Worm (Caenorhabditis elegans) whole organism, late embryonic: ENCODE results near the gene rom-1.
A peak's percentile ranks its signal among the peaks of the same experiment; 100 is the strongest.

Source experiments
- C08G9.2 ChIP-seq: sonication (generic microtip); optimal IDR thresholded peaks from 2 replicates; lab custom pipeline; 2016; ENCODE audit warnings: mild to moderate bottlenecking, missing genetic modification characterization, moderate library complexity, missing compliant biosample characterization
- C38D4.7 ChIP-seq: fragments of 200-800 bp; sonication (Bioruptor generic); optimal IDR thresholded peaks from 2 replicates; lab custom pipeline; 2018; ENCODE audit warnings: mild to moderate bottlenecking, missing genetic modification characterization, moderate library complexity, missing compliant biosample characterization
- F13H6.1 ChIP-seq: sonication (generic microtip); optimal IDR thresholded peaks from 2 replicates; lab custom pipeline; 2016; ENCODE audit warnings: missing genetic modification characterization, missing compliant biosample characterization
- K02D7.2 ChIP-seq: sonication (generic microtip); optimal IDR thresholded peaks from 2 replicates; lab custom pipeline; 2017; ENCODE audit warnings: mild to moderate bottlenecking, missing genetic modification characterization, missing compliant biosample characterization
- K09A11.1 ChIP-seq: sonication (generic microtip); optimal IDR thresholded peaks from 2 replicates; lab custom pipeline; 2017; ENCODE audit warnings: antibody characterized with exemption, mild to moderate bottlenecking, missing genetic modification characterization, missing compliant biosample characterization; ENCODE audit not compliant: insufficient read depth
- ahr-1 ChIP-seq: sonication (generic microtip); optimal IDR thresholded peaks from 2 replicates; lab custom pipeline; 2016; ENCODE audit warnings: missing genetic modification characterization, missing compliant biosample characterization
- ceh-14 ChIP-seq: sonication (generic microtip); optimal IDR thresholded peaks from 2 replicates; lab custom pipeline; 2016; ENCODE audit warnings: missing genotype, missing genetic modification characterization, missing compliant biosample characterization
- ceh-19 ChIP-seq: fragments of 200-800 bp; sonication (Bioruptor generic); optimal IDR thresholded peaks from 2 replicates; lab custom pipeline; 2018; ENCODE audit warnings: mild to moderate bottlenecking, missing genetic modification characterization, missing compliant biosample characterization
- ceh-2 ChIP-seq: sonication (generic microtip); optimal IDR thresholded peaks from 2 replicates; lab custom pipeline; 2016; ENCODE audit warnings: missing genotype, missing genetic modification characterization, missing compliant biosample characterization
- ceh-22 ChIP-seq: sonication (generic microtip); optimal IDR thresholded peaks from 2 replicates; lab custom pipeline; 2017; ENCODE audit warnings: missing biosample characterization, missing genetic modification characterization
- ceh-24 ChIP-seq: sonication (generic microtip); optimal IDR thresholded peaks from 2 replicates; lab custom pipeline; 2016; ENCODE audit warnings: mild to moderate bottlenecking, missing genetic modification characterization, missing compliant biosample characterization
- ceh-31 ChIP-seq: sonication (generic microtip); optimal IDR thresholded peaks from 2 replicates; lab custom pipeline; 2016; ENCODE audit warnings: missing genetic modification characterization, missing compliant biosample characterization
- ceh-34 ChIP-seq: sonication (generic microtip); optimal IDR thresholded peaks from 2 replicates; lab custom pipeline; 2016; ENCODE audit warnings: mild to moderate bottlenecking, missing genetic modification characterization, missing compliant biosample characterization
- ceh-45 ChIP-seq: fragments of 200-800 bp; sonication (Bioruptor generic); IDR thresholded peaks from 2 replicates; pipeline ENCODE4 v1.3.6; 2022; ENCODE audit warnings: missing genetic modification reagents, missing genetic modification characterization, missing compliant biosample characterization
- ceh-6 ChIP-seq: fragments of 200-800 bp; sonication (Bioruptor generic); optimal IDR thresholded peaks from 2 replicates; lab custom pipeline; 2018; ENCODE audit warnings: mild to moderate bottlenecking, missing genetic modification characterization, missing compliant biosample characterization
- che-1 ChIP-seq: sonication (generic microtip); optimal IDR thresholded peaks from 2 replicates; lab custom pipeline; 2016; ENCODE audit warnings: mild to moderate bottlenecking, missing genetic modification characterization, missing compliant biosample characterization
- dmd-4 ChIP-seq: sonication (generic microtip); optimal IDR thresholded peaks from 2 replicates; lab custom pipeline; 2016; ENCODE audit warnings: borderline replicate concordance, missing genetic modification characterization, missing compliant biosample characterization
- dve-1 ChIP-seq: sonication (generic microtip); optimal IDR thresholded peaks from 2 replicates; lab custom pipeline; 2017; ENCODE audit warnings: antibody characterized with exemption, mild to moderate bottlenecking, missing genetic modification characterization, missing compliant biosample characterization
- elt-2 ChIP-seq: sonication (generic microtip); optimal IDR thresholded peaks from 2 replicates; lab custom pipeline; 2016; ENCODE audit warnings: missing genetic modification reagents, missing genetic modification characterization, missing compliant biosample characterization
- elt-4 ChIP-seq: sonication (generic microtip); optimal IDR thresholded peaks from 2 replicates; lab custom pipeline; 2016; ENCODE audit warnings: missing genetic modification characterization, missing compliant biosample characterization
- ets-4 ChIP-seq: sonication (generic microtip); optimal IDR thresholded peaks from 2 replicates; lab custom pipeline; 2016; ENCODE audit warnings: missing genetic modification characterization, missing compliant biosample characterization
- eyg-1 ChIP-seq: sonication (generic microtip); optimal IDR thresholded peaks from 2 replicates; lab custom pipeline; 2016; ENCODE audit warnings: missing genotype, missing genetic modification characterization, missing compliant biosample characterization
- fax-1 ChIP-seq: sonication (generic microtip); optimal IDR thresholded peaks from 2 replicates; lab custom pipeline; 2016; ENCODE audit warnings: missing genotype, missing genetic modification characterization, missing compliant biosample characterization
- fkh-10 ChIP-seq: fragments of 150-350 bp; optimal IDR thresholded peaks from 2 replicates; lab custom pipeline; 2014; ENCODE audit warnings: missing biosample characterization, missing genetic modification reagents, missing genetic modification characterization
- fkh-6 ChIP-seq: sonication (generic microtip); optimal IDR thresholded peaks from 2 replicates; lab custom pipeline; 2016; ENCODE audit warnings: missing genetic modification characterization, missing compliant biosample characterization
- hlh-13 ChIP-seq: fragments of 200-800 bp; sonication (Bioruptor generic); optimal IDR thresholded peaks from 2 replicates; lab custom pipeline; 2018; ENCODE audit warnings: mild to moderate bottlenecking, missing genetic modification characterization, missing compliant biosample characterization
- hlh-15 ChIP-seq: sonication (generic microtip); optimal IDR thresholded peaks from 2 replicates; lab custom pipeline; 2016; ENCODE audit warnings: missing genetic modification characterization, missing compliant biosample characterization
- hlh-8 ChIP-seq: sonication (generic microtip); optimal IDR thresholded peaks from 2 replicates; lab custom pipeline; 2016; ENCODE audit warnings: missing genotype, missing genetic modification characterization, missing compliant biosample characterization
- lim-6 ChIP-seq: sonication (generic microtip); optimal IDR thresholded peaks from 2 replicates; lab custom pipeline; 2016; ENCODE audit warnings: missing genetic modification characterization, missing compliant biosample characterization
- madf-2 ChIP-seq: sonication (generic microtip); optimal IDR thresholded peaks from 2 replicates; lab custom pipeline; 2017; ENCODE audit warnings: missing genetic modification characterization, missing compliant biosample characterization
- mec-3 ChIP-seq: sonication (generic microtip); optimal IDR thresholded peaks from 2 replicates; lab custom pipeline; 2016; ENCODE audit warnings: borderline replicate concordance, missing genetic modification characterization, missing compliant biosample characterization
- nfya-1 ChIP-seq: sonication (generic microtip); optimal IDR thresholded peaks from 2 replicates; lab custom pipeline; 2017; ENCODE audit warnings: missing genetic modification characterization, mild to moderate bottlenecking, missing compliant biosample characterization, antibody characterized with exemption, moderate library complexity
- nhr-11 ChIP-seq: fragments of 150-350 bp; optimal IDR thresholded peaks from 2 replicates; lab custom pipeline; 2014; ENCODE audit warnings: missing biosample characterization, missing genetic modification characterization
- nhr-232 ChIP-seq: sonication (generic microtip); optimal IDR thresholded peaks from 2 replicates; lab custom pipeline; 2016; ENCODE audit warnings: missing genetic modification characterization, missing compliant biosample characterization
- npax-4 ChIP-seq: sonication (generic microtip); optimal IDR thresholded peaks from 2 replicates; lab custom pipeline; 2016; ENCODE audit warnings: missing genetic modification characterization, missing compliant biosample characterization
- odd-2 ChIP-seq: sonication (generic microtip); optimal IDR thresholded peaks from 2 replicates; lab custom pipeline; 2017; ENCODE audit warnings: antibody characterized with exemption, mild to moderate bottlenecking, missing genetic modification characterization, missing compliant biosample characterization
- pag-3 ChIP-seq: sonication (generic microtip); optimal IDR thresholded peaks from 2 replicates; lab custom pipeline; 2016; ENCODE audit warnings: missing compliant biosample characterization, missing genetic modification characterization, borderline replicate concordance
- pat-9 ChIP-seq: fragments of 200-800 bp; sonication (Bioruptor generic); optimal IDR thresholded peaks from 2 replicates; lab custom pipeline; 2018; ENCODE audit warnings: mild to moderate bottlenecking, missing genetic modification characterization, moderate library complexity, missing compliant biosample characterization
- pax-1 ChIP-seq: fragments of 150-350 bp; optimal IDR thresholded peaks from 2 replicates; lab custom pipeline; 2014; ENCODE audit warnings: missing biosample characterization, missing genetic modification characterization
- pha-4 ChIP-seq: fragments of 150-350 bp; optimal IDR thresholded peaks from 2 replicates; lab custom pipeline; 2018; ENCODE audit warnings: missing biosample characterization, missing genetic modification reagents, missing genetic modification characterization
- pqm-1 ChIP-seq: sonication (generic microtip); optimal IDR thresholded peaks from 2 replicates; lab custom pipeline; 2016; ENCODE audit warnings: missing genetic modification characterization, missing compliant biosample characterization
- pros-1 ChIP-seq: fragments of 150-350 bp; optimal IDR thresholded peaks from 2 replicates; lab custom pipeline; 2014; ENCODE audit warnings: missing biosample characterization, missing genetic modification reagents, missing genetic modification characterization
- rnt-1 ChIP-seq: sonication (generic microtip); optimal IDR thresholded peaks from 2 replicates; lab custom pipeline; 2016; ENCODE audit warnings: missing genetic modification characterization, missing compliant biosample characterization
- sdc-2 ChIP-seq: sonication (generic microtip); optimal IDR thresholded peaks from 2 replicates; lab custom pipeline; 2016; ENCODE audit warnings: missing genotype, missing genetic modification characterization, missing compliant biosample characterization
- sox-4 ChIP-seq: sonication (generic microtip); optimal IDR thresholded peaks from 2 replicates; lab custom pipeline; 2017; ENCODE audit warnings: mild to moderate bottlenecking, missing genetic modification characterization, inconsistent platforms, missing compliant biosample characterization
- syd-9 ChIP-seq: sonication (generic microtip); optimal IDR thresholded peaks from 2 replicates; lab custom pipeline; 2016; ENCODE audit warnings: mild to moderate bottlenecking, missing genetic modification characterization, moderate library complexity, missing compliant biosample characterization
- tbx-2 ChIP-seq: sonication (generic microtip); optimal IDR thresholded peaks from 2 replicates; lab custom pipeline; 2016; ENCODE audit warnings: missing genetic modification characterization, missing compliant biosample characterization
- unc-42 ChIP-seq: sonication (generic microtip); optimal IDR thresholded peaks from 2 replicates; lab custom pipeline; 2016; ENCODE audit warnings: missing genotype, missing genetic modification characterization, missing compliant biosample characterization
- zip-5 ChIP-seq: sonication (generic microtip); optimal IDR thresholded peaks from 2 replicates; lab custom pipeline; 2016; ENCODE audit warnings: missing genetic modification characterization, missing compliant biosample characterization
- ztf-16 ChIP-seq: sonication (generic microtip); optimal IDR thresholded peaks from 2 replicates; lab custom pipeline; 2017; ENCODE audit warnings: missing genetic modification characterization, missing compliant biosample characterization

rom-1 gene

DNA sequence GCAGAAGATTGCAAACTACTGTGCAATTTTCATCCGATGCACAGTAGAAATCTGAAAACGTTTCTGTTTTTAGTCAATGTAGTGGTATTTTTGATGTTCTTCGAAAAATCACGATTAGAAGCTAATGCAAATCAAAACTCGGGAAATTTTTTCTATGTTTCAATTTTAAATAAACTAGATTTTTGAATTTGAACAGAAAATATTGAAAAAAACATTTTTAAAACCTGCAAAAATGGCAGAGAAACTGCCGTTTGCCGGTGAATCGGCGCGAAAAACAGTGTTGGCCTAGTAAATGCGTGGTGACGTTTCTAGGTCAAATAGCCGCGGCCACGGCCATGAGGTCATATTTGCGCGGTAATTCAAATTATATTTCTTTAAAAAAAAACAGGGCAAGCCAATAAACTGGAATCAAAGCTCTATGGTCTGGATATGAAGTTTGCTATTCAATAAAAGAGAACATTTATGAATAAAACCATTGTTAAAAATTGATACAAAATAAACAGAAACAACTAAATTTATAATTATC lies 23.2 kb downstream of the rom-1 start, which contains the start of gene set-2 (continued):
- TF ChIP-seq ztf-16 (tag; lab: Kevin White, UChicago) (no peak), fax-1 (tag; lab: Kevin White, UChicago) (peak; percentile 62), ceh-34 (tag; lab: Kevin White, UChicago) (peak; percentile 34), nhr-11 (tag; lab: Kevin White, UChicago) (no peak), syd-9 (tag; lab: Kevin White, UChicago) (no peak), fkh-6 (tag; lab: Kevin White, UChicago) (peak; percentile 18), hlh-15 (tag; lab: Kevin White, UChicago) (no peak), pax-1 (no peak), che-1 (tag; lab: Kevin White, UChicago) (no peak), pha-4 (tag; lab: Kevin White, UChicago) (no peak), elt-2 (tag; lab: Kevin White, UChicago) (peak; percentile 67), pat-9 (tag; lab: Kevin White, UChicago) (no peak), C08G9.2 (tag; lab: Kevin White, UChicago) (peak; percentile 91), sox-4 (tag; lab: Kevin White, UChicago) (no peak), lim-6 (tag; lab: Kevin White, UChicago) (peak; percentile 65), npax-4 (tag; lab: Kevin White, UChicago) (no peak), elt-4 (tag; lab: Kevin White, UChicago) (no peak), sdc-2 (peak; percentile 51), ceh-22 (tag; lab: Kevin White, UChicago) (no peak), mec-3 (tag; lab: Kevin White, UChicago) (peak; percentile 74), C38D4.7 (GFP tag; lab: Kevin White, UChicago) (no peak), hlh-13 (GFP tag; lab: Kevin White, UChicago) (no peak), ceh-24 (tag; lab: Kevin White, UChicago) (no peak), fkh-10 (GFP tag; lab: Kevin White, UChicago) (no peak), ceh-14 (tag; lab: Kevin White, UChicago) (peak; percentile 34), F13H6.1 (tag; lab: Kevin White, UChicago) (peak; percentile 33), odd-2 (tag; lab: Kevin White, UChicago) (no peak), ceh-2 (peak; percentile 92), dmd-4 (tag; lab: Kevin White, UChicago) (no peak), ceh-45 (GFP tag; lab: Robert Waterston, UW) (no peak), pag-3 (no peak), ceh-19 (GFP tag; lab: Kevin White, UChicago) (no peak), ahr-1 (tag; lab: Kevin White, UChicago) (peak; percentile 34), ets-4 (peak; percentile 91), ceh-31 (tag; lab: Kevin White, UChicago) (peak; percentile 93), tbx-2 (tag; lab: Kevin White, UChicago) (peak; percentile 93), K09A11.1 (tag; lab: Kevin White, UChicago) (no peak), zip-5 (tag; lab: Kevin White, UChicago) (peak; percentile 67), pqm-1 (tag; lab: Kevin White, UChicago) (no peak), ceh-6 (GFP tag; lab: Kevin White, UChicago) (no peak), nfya-1 (tag; lab: Kevin White, UChicago) (peak; percentile 32), eyg-1 (tag; lab: Kevin White, UChicago) (peak; percentile 44), hlh-8 (tag; lab: Kevin White, UChicago) (peak; percentile 60), rnt-1 (tag; lab: Kevin White, UChicago) (peak; percentile 55), madf-2 (tag; lab: Kevin White, UChicago) (no peak), unc-42 (tag; lab: Kevin White, UChicago) (peak; percentile 24), dve-1 (tag; lab: Kevin White, UChicago) (no peak), K02D7.2 (tag; lab: Kevin White, UChicago) (no peak), nhr-232 (tag; lab: Kevin White, UChicago) (no peak), pros-1 (tag; lab: Kevin White, UChicago) (no peak)
